Worm (Caenorhabditis elegans) whole organism, early embryonic: ENCODE measurements around the gene unc-41.
A peak's percentile ranks its signal among the peaks of the same experiment; 100 is the strongest.

ENCODE experiments used
- aly-1 ChIP-seq: sonication (generic microtip); optimal IDR thresholded peaks from 2 replicates; lab custom pipeline; 2016; ENCODE audit warnings: missing genetic modification characterization, missing compliant biosample characterization
- ama-1 ChIP-seq: fragments of 150-350 bp; optimal IDR thresholded peaks from 2 replicates; lab custom pipeline; 2014
- flt-1 ChIP-seq: fragments of 200-800 bp; sonication (Bioruptor generic); IDR thresholded peaks from 2 replicates; pipeline ENCODE4 v1.3.6; 2022; ENCODE audit warnings: missing genetic modification characterization, missing compliant biosample characterization
- hmg-4 ChIP-seq: fragments of 200-800 bp; sonication (Bioruptor generic); optimal IDR thresholded peaks from 2 replicates; lab custom pipeline; 2018; ENCODE audit warnings: mild to moderate bottlenecking, missing genetic modification characterization, missing compliant biosample characterization
- pes-1 ChIP-seq: fragments of 200-800 bp; sonication (Bioruptor generic); IDR thresholded peaks from 2 replicates; pipeline ENCODE4 v1.3.6; 2022; ENCODE audit warnings: missing genetic modification reagents, missing genetic modification characterization, missing compliant biosample characterization
- sea-1 ChIP-seq: fragments of 200-800 bp; sonication (Bioruptor generic); conservative IDR thresholded peaks from 2 replicates; pipeline ENCODE4 v1.3.6; 2022; ENCODE audit warnings: missing genetic modification characterization, missing compliant biosample characterization
- tbx-11 ChIP-seq: fragments of 200-800 bp; sonication (Bioruptor generic); IDR thresholded peaks from 2 replicates; pipeline ENCODE4 v1.3.6; 2022; ENCODE audit warnings: missing genetic modification characterization, missing compliant biosample characterization
- tra-4 ChIP-seq: sonication (generic microtip); optimal IDR thresholded peaks from 2 replicates; lab custom pipeline; 2017; ENCODE audit warnings: missing genetic modification characterization, missing compliant biosample characterization

ce11 chrV:9978425-9978824 lies 2.4 kb upstream of the unc-41 start:
- no peak for TF ChIP-seq ama-1 (lab: Kevin White, UChicago)
- peak; percentile 22 for TF ChIP-seq hmg-4
- TF ChIP-seq sea-1 (GFP tag; lab: Robert Waterston, UW): no peak
- TF ChIP-seq pes-1: no peak
- no peak for TF ChIP-seq tbx-11 (GFP tag; lab: Robert Waterston, UW)
- TF ChIP-seq tra-4 (tag; lab: Kevin White, UChicago): no peak
- TF ChIP-seq flt-1 (GFP tag; lab: Robert Waterston, UW): no peak
- no peak for TF ChIP-seq aly-1 (tag; lab: Kevin White, UChicago)
